Worm (Caenorhabditis elegans): ENCODE data around the gene npp-22.

The npp-22 gene

ce11 chrV:11691553-11691952 lies 41.7 kb downstream of the npp-22 start, which contains the start of gene W05E10.1:
W05E10.1 (minus strand) TSS chrV:11691691.
- TF ChIP-seq pqm-1 (tag; optimal IDR thresholded peaks at IDR 0.05) = peak; percentile 52
- TF ChIP-seq nhr-67 (tag; optimal IDR thresholded peaks at IDR 0.05) = no peak
- no peak for TF ChIP-seq ceh-82 (tag; optimal IDR thresholded peaks at IDR 0.05)
- TF ChIP-seq mdl-1 (tag; optimal IDR thresholded peaks at IDR 0.05) = no peak
- TF ChIP-seq elt-2 (tag; optimal IDR thresholded peaks at IDR 0.05) = peak; percentile 69
- TF ChIP-seq ceh-28 (tag; optimal IDR thresholded peaks at IDR 0.05) = no peak
- TF ChIP-seq nhr-43 (tag; optimal IDR thresholded peaks at IDR 0.05; ENCODE audit: poor library complexity, severe bottlenecking) = no peak

DNA sequence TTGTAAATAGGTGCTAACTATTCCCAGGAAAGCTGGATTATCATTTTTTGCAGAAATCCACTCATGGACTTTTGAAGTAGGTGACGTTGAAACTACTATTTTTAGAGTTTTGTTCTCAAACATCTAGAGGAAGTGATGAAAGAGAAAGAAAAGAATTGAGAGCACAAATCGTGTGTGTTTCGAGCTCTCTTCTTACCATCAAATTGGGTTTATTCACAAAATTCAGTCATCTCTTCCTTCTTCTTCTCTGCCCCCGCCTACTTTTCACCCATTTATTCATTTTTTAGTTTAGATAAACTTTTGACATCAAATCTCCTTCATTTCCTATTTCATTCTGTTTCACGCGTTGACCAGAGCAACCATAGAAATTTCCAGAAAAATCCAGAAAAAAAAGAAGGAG lies 46.4 kb downstream of the npp-22 start, which contains the start of gene W05E10.2:
W05E10.2 (plus strand) TSS at position 301 of the 400 bp plus-strand sequence.
- no peak for TF ChIP-seq nhr-23 (tag; optimal IDR thresholded peaks at IDR 0.05)
- TF ChIP-seq nhr-77 (tag; optimal IDR thresholded peaks at IDR 0.05) = no peak
- no peak for TF ChIP-seq nhr-28 (tag; optimal IDR thresholded peaks at IDR 0.05)

ce11 chrV:11682858-11683257 lies 50.4 kb downstream of the npp-22 start:
- no peak for TF ChIP-seq pha-4 (tag; optimal IDR thresholded peaks at IDR 0.05)
- no peak for TF ChIP-seq fkh-2 (tag; optimal IDR thresholded peaks at IDR 0.05)
- peak; percentile 2 for TF ChIP-seq nhr-43 (tag; optimal IDR thresholded peaks at IDR 0.05; ENCODE audit: poor library complexity, severe bottlenecking)
- no peak for TF ChIP-seq mml-1 (tag; optimal IDR thresholded peaks at IDR 0.05)
- TF ChIP-seq nhr-23 (tag; optimal IDR thresholded peaks at IDR 0.05) = peak; percentile 26
